Worm (Caenorhabditis elegans) whole organism, midembryonic: ENCODE results near the gene C04E12.2.

Experiments used
- cog-1 ChIP-seq: sonication (generic microtip); optimal IDR thresholded peaks from 2 replicates; lab custom pipeline; 2016; ENCODE audit warnings: missing genetic modification characterization, missing compliant biosample characterization
- flt-1 ChIP-seq: fragments of 200-800 bp; sonication (Bioruptor generic); IDR thresholded peaks from 2 replicates; pipeline ENCODE4 v1.3.6; 2022; ENCODE audit warnings: missing genetic modification characterization, missing compliant biosample characterization
- klf-2 ChIP-seq: fragments of 200-800 bp; sonication (Bioruptor generic); conservative IDR thresholded peaks from 2 replicates; pipeline ENCODE4 v1.3.6; 2022; ENCODE audit warnings: missing genetic modification reagents, missing genetic modification characterization, missing compliant biosample characterization
- med-1 ChIP-seq: sonication (generic microtip); optimal IDR thresholded peaks from 2 replicates; lab custom pipeline; 2017; ENCODE audit warnings: missing genetic modification characterization, mild to moderate bottlenecking, missing compliant biosample characterization, antibody characterized with exemption, missing genetic modification reagents; ENCODE audit not compliant: insufficient read depth
- ref-1 ChIP-seq: fragments of 200-800 bp; sonication (Bioruptor generic); conservative IDR thresholded peaks from 2 replicates; pipeline ENCODE4 v1.3.6; 2022; ENCODE audit warnings: missing genetic modification reagents, missing genetic modification characterization, missing compliant biosample characterization
- tab-1 ChIP-seq: fragments of 200-800 bp; sonication (Bioruptor generic); IDR thresholded peaks from 2 replicates; pipeline ENCODE4 v1.3.6; 2022; ENCODE audit warnings: missing genetic modification characterization, missing compliant biosample characterization
- ztf-23 ChIP-seq: fragments of 200-800 bp; sonication (Bioruptor generic); IDR thresholded peaks from 2 replicates; pipeline ENCODE4 v1.3.6; 2022; ENCODE audit warnings: missing genetic modification reagents, missing genetic modification characterization, missing compliant biosample characterization

ce11 chrV:3410098-3410570 lies 42.3 kb downstream of the C04E12.2 start, which contains the start of gene arrd-22:
- TF ChIP-seq flt-1 (GFP tag; lab: Robert Waterston, UW) (no peak), cog-1 (tag; lab: Kevin White, UChicago) (no peak), med-1 (GFP tag; lab: Kevin White, UChicago) (no peak), tab-1 (GFP tag; lab: Robert Waterston, UW) (no peak), ztf-23 (no peak), ref-1 (no peak), klf-2 (no peak)
